Worm (Caenorhabditis elegans): Measurements from ENCODE around the gene eif-2Bgamma.
A peak's percentile ranks its signal among the peaks of the same experiment; 100 is the strongest.

The eif-2Bgamma gene

ce11 chrII:6928416-6928815, 39.0 kb downstream of the eif-2Bgamma start, which contains the start of gene flcn-1:
TSS of gene flcn-1 (plus strand) at chrII:6928763.
- peak; percentile 25; the same call in 1 of the 2 replicates for TF ChIP-seq nfyb-1 (GFP tag; IDR thresholded peaks at IDR 0.05)
- no peak for TF ChIP-seq ekl-4 (GFP tag; IDR thresholded peaks at IDR 0.05)
- TF ChIP-seq ama-1 (optimal IDR thresholded peaks at IDR 0.05): no peak
- no peak for TF ChIP-seq ama-1 (GFP tag; optimal IDR thresholded peaks at IDR 0.05)
- TF ChIP-seq nhr-80 (tag; optimal IDR thresholded peaks at IDR 0.05): peak; percentile 2
- TF ChIP-seq unc-130 (GFP tag; optimal IDR thresholded peaks at IDR 0.05): no peak
- TF ChIP-seq repo-1 (tag; optimal IDR thresholded peaks at IDR 0.05): no peak
- TF ChIP-seq let-607 (tag; optimal IDR thresholded peaks at IDR 0.05): no peak
- TF ChIP-seq hmg-1.2 (GFP tag; IDR thresholded peaks at IDR 0.05): peak; percentile 62; the same call in 1 of the 2 replicates
- no peak for TF ChIP-seq madf-3 (GFP tag; IDR thresholded peaks at IDR 0.05)
- TF ChIP-seq cebp-1 (GFP tag; IDR thresholded peaks at IDR 0.05): no peak
- TF ChIP-seq cebp-1 (tag; optimal IDR thresholded peaks at IDR 0.05): peak; percentile 38
- TF ChIP-seq lin-35 (GFP tag; optimal IDR thresholded peaks at IDR 0.05): peak in 1 of 3 experiments; percentile 44
- TF ChIP-seq B0261.1 (tag; optimal IDR thresholded peaks at IDR 0.05): no peak
- no peak for TF ChIP-seq rec-8 (tag; optimal IDR thresholded peaks at IDR 0.05)
- TF ChIP-seq efl-1 (GFP tag; optimal IDR thresholded peaks at IDR 0.05): no peak
- TF ChIP-seq lin-26 (GFP tag; IDR thresholded peaks at IDR 0.05): no peak
- TF ChIP-seq snpc-4 (GFP tag; optimal IDR thresholded peaks at IDR 0.05): no peak
- no peak for TF ChIP-seq snpc-4 (tag; optimal IDR thresholded peaks at IDR 0.05)
- TF ChIP-seq F22D6.2 (tag; optimal IDR thresholded peaks at IDR 0.05): no peak
- TF ChIP-seq zfh-2 (GFP tag; conservative IDR thresholded peaks at IDR 0.05): no peak
- TF ChIP-seq ceh-27 (GFP tag; optimal IDR thresholded peaks at IDR 0.05): peak; percentile 17
- peak; percentile 22 for TF ChIP-seq attf-5 (GFP tag; optimal IDR thresholded peaks at IDR 0.05)
- no peak for TF ChIP-seq dpl-1 (GFP tag; optimal IDR thresholded peaks at IDR 0.05)

- no peak for TF ChIP-seq mes-4 (tag; optimal IDR thresholded peaks at IDR 0.05)
- TF ChIP-seq nhr-80 (tag; optimal IDR thresholded peaks at IDR 0.05): peak; percentile 43
These were observed 39.8 kb downstream of the eif-2Bgamma start, which contains the start of gene F22D3.4 for ce11 chrII:6927603-6928002. TSS of gene F22D3.4 (minus strand) at chrII:6927603.

ce11 chrII:6927034-6927433, 40.4 kb downstream of the eif-2Bgamma start:
- TF ChIP-seq F10E7.11 (tag; optimal IDR thresholded peaks at IDR 0.05) (no peak), F23B12.7 (tag; optimal IDR thresholded peaks at IDR 0.05; ENCODE audit: insufficient read depth) (no peak), B0336.3 (GFP tag; IDR thresholded peaks at IDR 0.05) (no peak), atf-7 (tag; optimal IDR thresholded peaks at IDR 0.05) (peak; percentile 37), bed-2 (GFP tag; IDR thresholded peaks at IDR 0.05) (no peak), K11D2.4 (GFP tag; IDR thresholded peaks at IDR 0.05) (no peak), cebp-1 (GFP tag; IDR thresholded peaks at IDR 0.05) (no peak), cebp-1 (tag; optimal IDR thresholded peaks at IDR 0.05) (no peak), F33H1.4 (GFP tag; IDR thresholded peaks at IDR 0.05) (no peak), F37B4.10 (GFP tag; IDR thresholded peaks at IDR 0.05) (0 out of 2 replicates have a peak, but pooled peaks have one; percentile 8)

- TF ChIP-seq F22D6.2 (tag; optimal IDR thresholded peaks at IDR 0.05) (no peak), nfyb-1 (GFP tag; IDR thresholded peaks at IDR 0.05) (peak; percentile 46; the same call in 1 of the 2 replicates), zim-3 (tag; optimal IDR thresholded peaks at IDR 0.05) (no peak), madf-3 (GFP tag; IDR thresholded peaks at IDR 0.05) (no peak), dpff-1 (tag; optimal IDR thresholded peaks at IDR 0.05) (no peak), rec-8 (tag; optimal IDR thresholded peaks at IDR 0.05) (no peak), fkh-3 (tag; optimal IDR thresholded peaks at IDR 0.05) (no peak), pha-4 (tag; optimal IDR thresholded peaks at IDR 0.05) (peak; percentile 21), hsf-1 (GFP tag; IDR thresholded peaks at IDR 0.05) (no peak), ets-4 (GFP tag; optimal IDR thresholded peaks at IDR 0.05) (peak; percentile 39), mel-28 (tag; optimal IDR thresholded peaks at IDR 0.05; ENCODE audit: borderline replicate concordance) (no peak), lin-35 (GFP tag; optimal IDR thresholded peaks at IDR 0.05) (no peak), tlf-1 (GFP tag; optimal IDR thresholded peaks at IDR 0.05) (no peak), aptf-2 (GFP tag; conservative IDR thresholded peaks at IDR 0.05) (no peak), egrh-3 (GFP tag; IDR thresholded peaks at IDR 0.05) (peak; percentile 76), rpc-1 (optimal IDR thresholded peaks at IDR 0.05) (no peak), rpc-1 (tag; optimal IDR thresholded peaks at IDR 0.05) (no peak), gei-17 (GFP tag; optimal IDR thresholded peaks at IDR 0.05) (peak; percentile 8)
These were observed 41.0 kb downstream of the eif-2Bgamma start for ce11 chrII:6926488-6926887.

All from whole organism, young adult.